Fruit fly (Drosophila melanogaster): ENCODE measurements around the gene Oatp33Ea.

DNA sequence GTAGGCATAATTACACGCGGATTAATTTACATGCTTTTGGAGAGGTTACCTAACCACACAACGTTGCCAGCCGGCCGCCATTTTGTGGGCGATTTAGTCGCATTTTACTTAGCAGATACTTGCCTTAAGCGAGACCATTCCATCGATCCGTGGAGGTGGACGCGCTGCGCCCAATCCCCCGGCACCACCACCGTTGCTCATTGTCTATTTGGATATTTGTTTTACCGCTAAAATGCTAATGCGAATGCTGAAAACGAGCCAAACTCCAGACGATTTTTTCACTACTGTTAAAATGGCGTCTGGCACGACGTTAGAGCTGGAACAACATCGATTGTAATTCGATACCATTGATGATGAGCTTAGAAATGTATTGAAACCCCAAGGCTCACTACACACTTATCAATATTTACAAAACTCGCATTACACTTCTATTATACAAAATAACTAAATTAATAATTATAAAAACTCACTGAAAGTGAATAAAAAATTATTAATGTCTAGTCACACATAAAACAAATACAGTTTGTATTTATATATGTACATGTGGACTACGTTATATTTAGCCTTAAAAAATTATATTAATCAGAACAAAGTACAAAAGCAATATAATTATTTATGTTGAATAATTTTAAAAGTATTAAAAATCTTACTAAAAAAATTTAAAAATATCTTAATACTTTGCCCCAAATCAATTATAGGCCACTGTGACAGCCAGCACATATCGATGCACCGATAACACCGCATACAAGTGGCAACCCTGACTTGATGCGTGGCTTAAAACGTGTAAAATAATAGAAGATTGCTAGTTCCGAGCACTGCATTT is 11.8 kb downstream of the Oatp33Ea start, which contains the start of gene eRF3:
- TF ChIP-seq Jarid2 (GFP tag; optimal IDR thresholded peaks at IDR 0.05): no peak
- peak; percentile 78 for TF ChIP-seq CG6272 (GFP tag; IDR thresholded peaks at IDR 0.05)
- TF ChIP-seq B-H1 (GFP tag; IDR thresholded peaks at IDR 0.05): 0 out of 3 replicates have a peak, but pooled peaks have one; percentile 51
- TF ChIP-seq CG7745 (tag; optimal IDR thresholded peaks at IDR 0.05): no peak
- TF ChIP-seq Bteb2 (GFP tag; optimal IDR thresholded peaks at IDR 0.05): no peak
- peak; percentile 69 for TF ChIP-seq zen (tag; optimal IDR thresholded peaks at IDR 0.05)
- TF ChIP-seq tap (tag; optimal IDR thresholded peaks at IDR 0.05): peak; percentile 73
- TF ChIP-seq CTCF (GFP tag; optimal IDR thresholded peaks at IDR 0.05): no peak
- peak in 1 of 2 experiments; percentile 71 for TF ChIP-seq bsh (GFP tag; optimal IDR thresholded peaks at IDR 0.05)
- peak; percentile 14 for TF ChIP-seq scrt (GFP tag; optimal IDR thresholded peaks at IDR 0.05)
- TF ChIP-seq CG7556 (GFP tag; optimal IDR thresholded peaks at IDR 0.05): peak; percentile 83
